Fruit fly (Drosophila melanogaster) whole organism, embryonic: ENCODE data around the gene Gr5a.

Experiments
- Antp ChIP-seq: fragments of 200-800 bp; sonication (Bioruptor generic); optimal IDR thresholded peaks from 3 replicates; lab custom pipeline; 2016; ENCODE audit warnings: missing biosample characterization, missing genetic modification characterization
- Atf3 ChIP-seq: fragments of 200-800 bp; sonication (Bioruptor generic); optimal IDR thresholded peaks from 3 replicates; lab custom pipeline; 2016; ENCODE audit warnings: missing biosample characterization, missing genetic modification characterization
- Atf6 ChIP-seq: fragments of 200-800 bp; sonication (Bioruptor generic); IDR thresholded peaks from 2 replicates; pipeline ENCODE4 v1.3.6; 2022; ENCODE audit warnings: missing biosample characterization, missing genetic modification characterization
- B-H1 ChIP-seq: fragments of 200-800 bp; sonication (Bioruptor generic); IDR thresholded peaks from 3 replicates; pipeline ENCODE4 v1.3.6; 2022; ENCODE audit warnings: missing biosample characterization, missing genetic modification characterization
- CG12104 ChIP-seq: fragments of 200-800 bp; sonication (Bioruptor generic); optimal IDR thresholded peaks from 3 replicates; lab custom pipeline; 2016; ENCODE audit warnings: missing biosample characterization, missing genetic modification characterization
- CG14710 ChIP-seq: fragments of 200-800 bp; sonication (Bioruptor generic); optimal IDR thresholded peaks from 3 replicates; lab custom pipeline; 2019; ENCODE audit warnings: missing biosample characterization, mild to moderate bottlenecking, missing genetic modification characterization, moderate library complexity
- CG15479 ChIP-seq: fragments of 200-800 bp; sonication (Bioruptor generic); optimal IDR thresholded peaks from 3 replicates; lab custom pipeline; 2019; ENCODE audit warnings: missing biosample characterization, mild to moderate bottlenecking, missing genetic modification characterization, moderate library complexity
- CG1603 ChIP-seq: fragments of 200-800 bp; sonication (Bioruptor generic); optimal IDR thresholded peaks from 2 replicates; lab custom pipeline; 2019; ENCODE audit warnings: missing biosample characterization, mild to moderate bottlenecking, missing genetic modification characterization, moderate library complexity
- CG2116 ChIP-seq: fragments of 200-800 bp; sonication (Bioruptor generic); optimal IDR thresholded peaks from 3 replicates; lab custom pipeline; 2018; ENCODE audit warnings: missing biosample characterization, mild to moderate bottlenecking, missing genetic modification characterization
- CG2678 ChIP-seq: fragments of 200-800 bp; sonication (Bioruptor generic); optimal IDR thresholded peaks from 3 replicates; lab custom pipeline; 2019; ENCODE audit warnings: missing biosample characterization, mild to moderate bottlenecking, missing genetic modification characterization, moderate library complexity
- CG30403 ChIP-seq: fragments of 200-800 bp; sonication (Bioruptor generic); optimal IDR thresholded peaks from 3 replicates; lab custom pipeline; 2016; ENCODE audit warnings: missing biosample characterization, missing genetic modification characterization
- CG5180 ChIP-seq: fragments of 200-800 bp; sonication (Bioruptor generic); optimal IDR thresholded peaks from 3 replicates; lab custom pipeline; 2017; ENCODE audit warnings: missing biosample characterization, missing genetic modification characterization, mild to moderate bottlenecking, moderate library complexity, missing genetic modification reagents
- CG6272 ChIP-seq: fragments of 200-800 bp; sonication (Bioruptor generic); IDR thresholded peaks from 2 replicates; pipeline ENCODE4 v1.3.6; 2022; ENCODE audit warnings: missing biosample characterization, missing genetic modification characterization
- CG6765 ChIP-seq: fragments of 200-800 bp; sonication (Bioruptor generic); optimal IDR thresholded peaks from 3 replicates; lab custom pipeline; 2017; ENCODE audit warnings: missing biosample characterization, mild to moderate bottlenecking, missing genetic modification characterization
- CG7556 ChIP-seq: fragments of 200-800 bp; sonication (Bioruptor generic); optimal IDR thresholded peaks from 2 replicates; lab custom pipeline; 2017; ENCODE audit warnings: missing biosample characterization, mild to moderate bottlenecking, missing genetic modification characterization
- CG9609 ChIP-seq: fragments of 200-800 bp; sonication (Bioruptor generic); optimal IDR thresholded peaks from 3 replicates; lab custom pipeline; 2016; ENCODE audit warnings: missing biosample characterization, missing genetic modification characterization
- Dad ChIP-seq: fragments of 200-800 bp; sonication (Bioruptor generic); optimal IDR thresholded peaks from 3 replicates; lab custom pipeline; 2016; ENCODE audit warnings: missing biosample characterization, missing genetic modification characterization
- Dp ChIP-seq: fragments of 200-800 bp; sonication (Bioruptor generic); optimal IDR thresholded peaks from 2 replicates; lab custom pipeline; 2018; ENCODE audit warnings: missing biosample characterization, mild to moderate bottlenecking, missing genetic modification characterization, moderate library complexity
- Ets97D ChIP-seq: fragments of 200-800 bp; sonication (Bioruptor generic); optimal IDR thresholded peaks from 3 replicates; lab custom pipeline; 2016; ENCODE audit warnings: missing biosample characterization, missing genetic modification characterization
- Fer3 ChIP-seq: fragments of 200-800 bp; sonication (Bioruptor generic); optimal IDR thresholded peaks from 2 replicates; lab custom pipeline; 2018; ENCODE audit warnings: missing biosample characterization, mild to moderate bottlenecking, missing genetic modification characterization, moderate library complexity
- H2.0 ChIP-seq: fragments of 200-800 bp; sonication (Bioruptor generic); IDR thresholded peaks from 2 replicates; pipeline ENCODE4 v1.3.6; 2022; ENCODE audit warnings: missing biosample characterization, missing genetic modification characterization
- HLH4C ChIP-seq: fragments of 200-800 bp; sonication (Bioruptor generic); IDR thresholded peaks from 3 replicates; pipeline ENCODE4 v1.3.6; 2022; ENCODE audit warnings: missing biosample characterization, missing genetic modification characterization; ENCODE audit not compliant: partially characterized antibody
- Hr3 ChIP-seq: fragments of 200-800 bp; sonication (Bioruptor generic); optimal IDR thresholded peaks from 3 replicates; lab custom pipeline; 2016; ENCODE audit warnings: missing biosample characterization, missing genetic modification characterization
- Lim3 ChIP-seq: fragments of 200-800 bp; sonication (Bioruptor generic); IDR thresholded peaks from 2 replicates; pipeline ENCODE4 v1.3.6; 2022; ENCODE audit warnings: missing biosample characterization, missing genetic modification characterization
- Sin3A ChIP-seq: fragments of >200 bp; optimal IDR thresholded peaks from 2 replicates; lab custom pipeline; 2018
- Sox102F ChIP-seq: fragments of 200-800 bp; sonication (Bioruptor generic); optimal IDR thresholded peaks from 2 replicates; lab custom pipeline; 2018; ENCODE audit warnings: missing biosample characterization, mild to moderate bottlenecking, missing genetic modification characterization, moderate library complexity
- Taf1 ChIP-seq: fragments of 200-800 bp; sonication (Bioruptor generic); IDR thresholded peaks from 2 replicates; pipeline ENCODE4 v1.3.6; 2022; ENCODE audit warnings: missing biosample characterization, missing genetic modification characterization
- Xbp1 ChIP-seq: fragments of 200-800 bp; sonication (Bioruptor generic); optimal IDR thresholded peaks from 3 replicates; lab custom pipeline; 2016; ENCODE audit warnings: missing biosample characterization, mild to moderate bottlenecking, missing genetic modification characterization
- ato ChIP-seq: fragments of 200-800 bp; sonication (Bioruptor generic); IDR thresholded peaks from 2 replicates; pipeline ENCODE4 v1.3.6; 2022; ENCODE audit warnings: missing biosample characterization, missing genetic modification characterization; ENCODE audit not compliant: partially characterized antibody
- chn ChIP-seq: fragments of 200-800 bp; sonication (Bioruptor generic); optimal IDR thresholded peaks from 2 replicates; lab custom pipeline; 2016; ENCODE audit warnings: missing biosample characterization, missing genetic modification characterization
- croc ChIP-seq: fragments of 200-800 bp; sonication (Bioruptor generic); conservative IDR thresholded peaks from 3 replicates; pipeline ENCODE4 v1.3.6; 2022; ENCODE audit warnings: missing biosample characterization, missing genetic modification characterization
- dan ChIP-seq: fragments of 200-800 bp; sonication (Bioruptor generic); IDR thresholded peaks from 2 replicates; pipeline ENCODE4 v1.3.6; 2022; ENCODE audit warnings: missing biosample characterization, missing genetic modification characterization
- esg ChIP-seq: fragments of 200-800 bp; sonication (Bioruptor generic); conservative IDR thresholded peaks from 2 replicates; pipeline ENCODE4 v1.3.6; 2022; ENCODE audit warnings: missing biosample characterization, missing genetic modification characterization
- fd96Cb ChIP-seq: fragments of 200-800 bp; sonication (Bioruptor generic); optimal IDR thresholded peaks from 2 replicates; lab custom pipeline; 2018; ENCODE audit warnings: missing biosample characterization, mild to moderate bottlenecking, missing genetic modification characterization, moderate library complexity
- fru ChIP-seq: fragments of >200 bp; optimal IDR thresholded peaks from 2 replicates; lab custom pipeline; 2017
- fu2 ChIP-seq: fragments of 200-800 bp; sonication (Bioruptor generic); optimal IDR thresholded peaks from 2 replicates; lab custom pipeline; 2016; ENCODE audit warnings: missing biosample characterization, missing genetic modification characterization
- hkb ChIP-seq, 2 experiments: fragments of 200-800 bp in 1 of 2; fragments of >200 bp in 1 of 2; sonication (Bioruptor generic) in 1 of 2; IDR thresholded peaks in 1 of 2; optimal IDR thresholded peaks in 1 of 2; 2 replicates each; pipeline versions ENCODE4 v1.3.6 to Lab custom; 2017 to 2022; ENCODE audit warnings: missing biosample characterization in 1 of 2, missing genetic modification characterization in 1 of 2
- jigr1 ChIP-seq: fragments of 200-800 bp; sonication (Bioruptor generic); IDR thresholded peaks from 3 replicates; pipeline ENCODE4 v1.3.6; 2022; ENCODE audit warnings: missing biosample characterization, missing genetic modification characterization
- kah ChIP-seq: fragments of 200-800 bp; sonication (Bioruptor generic); optimal IDR thresholded peaks from 2 replicates; lab custom pipeline; 2018; ENCODE audit warnings: missing biosample characterization, mild to moderate bottlenecking, missing genetic modification characterization
- luna ChIP-seq: fragments of 200-800 bp; sonication (Bioruptor generic); optimal IDR thresholded peaks from 2 replicates; lab custom pipeline; 2016; ENCODE audit warnings: missing biosample characterization, missing genetic modification characterization
- mam ChIP-seq: fragments of 200-800 bp; sonication (Bioruptor generic); optimal IDR thresholded peaks from 3 replicates; lab custom pipeline; 2016; ENCODE audit warnings: missing biosample characterization, missing genetic modification characterization
- pb ChIP-seq: fragments of 200-800 bp; sonication (Bioruptor generic); optimal IDR thresholded peaks from 3 replicates; lab custom pipeline; 2016; ENCODE audit warnings: missing biosample characterization, missing genetic modification characterization
- phol ChIP-seq: fragments of 200-800 bp; sonication (Bioruptor generic); optimal IDR thresholded peaks from 3 replicates; lab custom pipeline; 2018; ENCODE audit warnings: missing biosample characterization, mild to moderate bottlenecking, missing genetic modification characterization, moderate library complexity
- pnt ChIP-seq: fragments of 200-800 bp; sonication (Bioruptor generic); optimal IDR thresholded peaks from 3 replicates; lab custom pipeline; 2016; ENCODE audit warnings: missing biosample characterization, missing genetic modification characterization
- pum ChIP-seq: fragments of 200-800 bp; sonication (Bioruptor generic); optimal IDR thresholded peaks from 2 replicates; lab custom pipeline; 2016; ENCODE audit warnings: missing biosample characterization, missing genetic modification characterization
- slp2 ChIP-seq: fragments of 200-800 bp; sonication (Bioruptor generic); optimal IDR thresholded peaks from 2 replicates; lab custom pipeline; 2016; ENCODE audit warnings: missing biosample characterization, missing genetic modification characterization
- sqz ChIP-seq: fragments of 200-800 bp; sonication (Bioruptor generic); optimal IDR thresholded peaks from 3 replicates; lab custom pipeline; 2018; ENCODE audit warnings: missing biosample characterization, mild to moderate bottlenecking, missing genetic modification characterization
- stwl ChIP-seq: fragments of 200-800 bp; sonication (Bioruptor generic); optimal IDR thresholded peaks from 3 replicates; lab custom pipeline; 2018; ENCODE audit warnings: missing biosample characterization, mild to moderate bottlenecking, missing genetic modification characterization, moderate library complexity
- trem ChIP-seq: fragments of 200-800 bp; optimal IDR thresholded peaks from 3 replicates; lab custom pipeline; 2019; ENCODE audit warnings: missing biosample characterization, mild to moderate bottlenecking, missing genetic modification characterization, moderate library complexity
- ttk ChIP-seq: fragments of 200-800 bp; sonication (Bioruptor generic); IDR thresholded peaks from 2 replicates; pipeline ENCODE4 v2.1.2; 2022; ENCODE audit warnings: missing biosample characterization, missing genetic modification characterization
- zen ChIP-seq: fragments of 200-800 bp; sonication (Bioruptor generic); optimal IDR thresholded peaks from 3 replicates; lab custom pipeline; 2018; ENCODE audit warnings: missing biosample characterization, mild to moderate bottlenecking, missing genetic modification characterization, moderate library complexity

Gr5a gene

dm6 chrX:5665902-5666301 is 14.5 kb upstream of the Gr5a start, which contains the start of the genes Sirt4 and CG4119 (continued):
- peak; percentile 21 for TF ChIP-seq fu2 (GFP tag; lab: Kevin White, UChicago)
- TF ChIP-seq CG14710 (tag; lab: Kevin White, UChicago), result peak; percentile 40
- no peak for TF ChIP-seq luna (GFP tag; lab: Kevin White, UChicago)
- TF ChIP-seq B-H1 (GFP tag; lab: Robert Waterston, UW), result no peak
- TF ChIP-seq Atf3, result no peak
- TF ChIP-seq CG6765, result no peak
- peak; percentile 18 for TF ChIP-seq CG2678 (tag; lab: Kevin White, UChicago)
- TF ChIP-seq sqz, result no peak
- no peak for TF ChIP-seq Lim3 (GFP tag; lab: Robert Waterston, UW)
- TF ChIP-seq zen, result no peak
- TF ChIP-seq Fer3 (tag; lab: Kevin White, UChicago), result no peak
- peak; percentile 23 for TF ChIP-seq Xbp1 (GFP tag; lab: Kevin White, UChicago)
- TF ChIP-seq Antp (GFP tag; lab: Kevin White, UChicago), result peak; percentile 13
- no peak for TF ChIP-seq Sox102F (GFP tag; lab: Kevin White, UChicago)
- peak; percentile 52 for TF ChIP-seq Dp
- TF ChIP-seq CG15479 (GFP tag; lab: Kevin White, UChicago), result no peak
- TF ChIP-seq pb (GFP tag; lab: Kevin White, UChicago), result no peak
- no peak for TF ChIP-seq CG12104 (GFP tag; lab: Kevin White, UChicago)
- TF ChIP-seq Sin3A, result peak; percentile 68
- 0 out of 2 replicates have a peak, but pooled peaks have one; percentile 16 for TF ChIP-seq Taf1
- no peak for TF ChIP-seq esg (GFP tag; lab: Robert Waterston, UW)
- no peak for TF ChIP-seq CG7556 (GFP tag; lab: Kevin White, UChicago)
- TF ChIP-seq kah (GFP tag; lab: Kevin White, UChicago), result no peak
- peak; percentile 86 for TF ChIP-seq CG2116 (GFP tag; lab: Kevin White, UChicago)
- TF ChIP-seq Hr3 (GFP tag; lab: Kevin White, UChicago), result no peak

- TF ChIP-seq trem (tag; lab: Kevin White, UChicago), result peak; percentile 8
- TF ChIP-seq hkb (optimal IDR thresholded peaks at IDR 0.05; lab: Kevin White, UChicago), result no peak
- TF ChIP-seq hkb (GFP tag; IDR thresholded peaks at IDR 0.05; lab: Robert Waterston, UW), result peak; percentile 29; the same call in 1 of the 2 replicates
- no peak for TF ChIP-seq Atf6
- TF ChIP-seq slp2 (GFP tag; lab: Kevin White, UChicago), result peak; percentile 52
- TF ChIP-seq Ets97D, result peak; percentile 23
- no peak for TF ChIP-seq dan
- TF ChIP-seq fru (lab: Kevin White, UChicago), result no peak
- TF ChIP-seq jigr1, result peak; percentile 49; the same call in 1 of the 3 replicates
- peak; percentile 25 for TF ChIP-seq CG5180
- TF ChIP-seq CG30403, result peak; percentile 27
- TF ChIP-seq CG9609 (GFP tag; lab: Kevin White, UChicago), result peak; percentile 29
- peak; percentile 49 for TF ChIP-seq CG1603 (tag; lab: Kevin White, UChicago)
- peak; percentile 40; the same call in 1 of the 2 replicates for TF ChIP-seq ttk (GFP tag; lab: Robert Waterston, UW)
- TF ChIP-seq HLH4C (GFP tag; lab: Robert Waterston, UW), result peak; percentile 35; the same call in 1 of the 3 replicates
- no peak for TF ChIP-seq croc (GFP tag; lab: Robert Waterston, UW)
- TF ChIP-seq H2.0 (GFP tag; lab: Robert Waterston, UW), result peak; percentile 13; the same call in 1 of the 2 replicates
- TF ChIP-seq Dad, result peak; percentile 13
- TF ChIP-seq fd96Cb, result no peak
- TF ChIP-seq ato (GFP tag; lab: Robert Waterston, UW), result 0 out of 2 replicates have a peak, but pooled peaks have one; percentile 14
- TF ChIP-seq phol (tag; lab: Kevin White, UChicago), result peak; percentile 34
- TF ChIP-seq chn (GFP tag; lab: Kevin White, UChicago), result peak; percentile 2
- TF ChIP-seq CG6272, result peak; percentile 60
- TF ChIP-seq mam (GFP tag; lab: Kevin White, UChicago), result peak; percentile 65
- no peak for TF ChIP-seq stwl (tag; lab: Kevin White, UChicago)
- peak; percentile 49 for TF ChIP-seq pnt (GFP tag; lab: Kevin White, UChicago)
- TF ChIP-seq pum (GFP tag; lab: Kevin White, UChicago), result peak; percentile 27
Measured at dm6 chrX:5671537-5672029, 8.8 kb upstream of the Gr5a start, which contains the start of gene Rab18. Gene Rab18, minus strand, starts transcription at chrX:5671812.
